Fruit fly (Drosophila melanogaster) whole organism, prepupa: Measurements from ENCODE around the gene Cyp312a1.

Experiments used
- CG10631 ChIP-seq: fragments of 200-800 bp; sonication (Bioruptor generic); optimal IDR thresholded peaks from 2 replicates; lab custom pipeline; 2016; ENCODE audit warnings: missing biosample characterization, missing genetic modification characterization
- CG1621 ChIP-seq: fragments of 200-800 bp; sonication (Bioruptor generic); optimal IDR thresholded peaks from 3 replicates; lab custom pipeline; 2018; ENCODE audit warnings: missing biosample characterization, mild to moderate bottlenecking, missing genetic modification characterization
- CG31627 ChIP-seq: fragments of 200-800 bp; sonication (Bioruptor generic); optimal IDR thresholded peaks from 3 replicates; lab custom pipeline; 2016; ENCODE audit warnings: missing biosample characterization, missing genetic modification characterization
- CG6792 ChIP-seq: fragments of 200-800 bp; sonication (Bioruptor generic); optimal IDR thresholded peaks from 3 replicates; lab custom pipeline; 2016; ENCODE audit warnings: missing biosample characterization, missing genetic modification characterization
- CG6854 ChIP-seq: fragments of 200-800 bp; sonication (Bioruptor generic); optimal IDR thresholded peaks from 2 replicates; lab custom pipeline; 2017; ENCODE audit warnings: missing biosample characterization, mild to moderate bottlenecking, missing genetic modification characterization
- CG8319 ChIP-seq: fragments of 200-800 bp; sonication (Bioruptor generic); optimal IDR thresholded peaks from 3 replicates; lab custom pipeline; 2016; ENCODE audit warnings: missing biosample characterization, missing genetic modification characterization
- Hr4 ChIP-seq: fragments of 200-800 bp; sonication (Bioruptor generic); optimal IDR thresholded peaks from 3 replicates; lab custom pipeline; 2016; ENCODE audit warnings: missing biosample characterization, missing genetic modification characterization
- Sox14 ChIP-seq: fragments of 200-800 bp; sonication (Bioruptor generic); optimal IDR thresholded peaks from 3 replicates; lab custom pipeline; 2016; ENCODE audit warnings: missing biosample characterization, missing genetic modification characterization
- spab ChIP-seq: fragments of 200-800 bp; sonication (Bioruptor generic); optimal IDR thresholded peaks from 2 replicates; lab custom pipeline; 2017; ENCODE audit warnings: missing biosample characterization, mild to moderate bottlenecking, missing genetic modification characterization, missing genetic modification reagents
- topi ChIP-seq: fragments of 200-800 bp; sonication (Bioruptor generic); optimal IDR thresholded peaks from 3 replicates; lab custom pipeline; 2016; ENCODE audit warnings: missing biosample characterization, missing genetic modification characterization

DNA sequence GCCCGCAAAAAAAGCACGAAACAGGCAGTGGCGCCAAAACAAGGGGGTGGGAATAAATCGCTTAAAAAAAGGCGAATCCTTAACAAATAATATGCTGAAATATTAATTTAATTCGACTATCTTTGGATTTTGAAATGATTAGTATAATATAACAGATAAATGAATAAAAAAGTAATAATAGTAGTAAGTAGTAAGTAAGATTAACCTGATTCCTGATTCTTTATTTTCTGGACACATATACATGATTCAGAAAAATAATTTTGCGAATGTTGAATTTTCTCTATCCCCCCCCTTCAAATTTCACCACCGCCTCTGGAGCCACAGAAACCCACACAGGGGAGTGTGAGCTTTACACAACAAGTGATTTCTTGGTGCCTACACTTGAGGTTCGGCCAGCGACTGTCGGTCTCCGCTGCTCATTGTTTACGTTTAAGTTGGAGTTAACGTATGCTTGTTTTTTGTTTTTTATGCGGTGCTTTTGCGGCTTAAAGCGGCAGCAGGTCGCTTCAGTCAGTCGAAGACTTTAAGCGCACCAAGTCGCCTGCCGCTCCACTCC lies 16.0 kb upstream of the Cyp312a1 start, which contains the start of gene CG7330:
- TF ChIP-seq CG6792 = peak; percentile 96
- peak; percentile 77 for TF ChIP-seq Sox14 (GFP tag; lab: Kevin White, UChicago)
- TF ChIP-seq topi (GFP tag; lab: Kevin White, UChicago) = peak; percentile 86
- TF ChIP-seq spab (GFP tag; lab: Kevin White, UChicago) = peak; percentile 79
- peak; percentile 93 for TF ChIP-seq CG10631 (GFP tag; lab: Kevin White, UChicago)
- peak; percentile 86 for TF ChIP-seq CG6854 (GFP tag; lab: Kevin White, UChicago)
- TF ChIP-seq CG31627 (GFP tag; lab: Kevin White, UChicago) = peak; percentile 87
- TF ChIP-seq CG8319 (GFP tag; lab: Kevin White, UChicago) = peak; percentile 92
- TF ChIP-seq CG1621 (tag; lab: Kevin White, UChicago) = peak; percentile 61
- TF ChIP-seq Hr4 (GFP tag; lab: Kevin White, UChicago) = peak; percentile 93
